Fruit fly (Drosophila melanogaster) whole organism, embryonic: ENCODE data around the gene CG4611.

Source experiments
- Aef1 ChIP-seq: fragments of 200-800 bp; sonication (Bioruptor generic); IDR thresholded peaks from 3 replicates; pipeline ENCODE4 v1.3.6; 2022; ENCODE audit warnings: missing biosample characterization, missing genetic modification characterization
- CG10274 ChIP-seq: fragments of 200-800 bp; sonication (Bioruptor generic); optimal IDR thresholded peaks from 3 replicates; lab custom pipeline; 2017; ENCODE audit warnings: missing biosample characterization, mild to moderate bottlenecking, missing genetic modification characterization
- CG10543 ChIP-seq: fragments of 200-800 bp; sonication (Bioruptor generic); optimal IDR thresholded peaks from 3 replicates; lab custom pipeline; 2017; ENCODE audit warnings: missing biosample characterization, mild to moderate bottlenecking, missing genetic modification characterization, moderate library complexity
- CG10654 ChIP-seq: fragments of 200-800 bp; sonication (Bioruptor generic); optimal IDR thresholded peaks from 2 replicates; lab custom pipeline; 2016; ENCODE audit warnings: missing biosample characterization, missing genetic modification characterization
- CG11504 ChIP-seq: fragments of 200-800 bp; sonication (Bioruptor generic); optimal IDR thresholded peaks from 3 replicates; lab custom pipeline; 2019; ENCODE audit warnings: missing biosample characterization, mild to moderate bottlenecking, missing genetic modification characterization, moderate library complexity
- CG13775 ChIP-seq: fragments of 200-800 bp; sonication (Bioruptor generic); optimal IDR thresholded peaks from 3 replicates; lab custom pipeline; 2017; ENCODE audit warnings: missing biosample characterization, mild to moderate bottlenecking, missing genetic modification characterization
- CG15269 ChIP-seq: fragments of 200-800 bp; sonication (Bioruptor generic); optimal IDR thresholded peaks from 2 replicates; lab custom pipeline; 2018; ENCODE audit warnings: missing biosample characterization, mild to moderate bottlenecking, missing genetic modification characterization, moderate library complexity
- CG17802 ChIP-seq: fragments of 200-800 bp; sonication (Bioruptor generic); optimal IDR thresholded peaks from 2 replicates; lab custom pipeline; 2018; ENCODE audit warnings: missing biosample characterization, mild to moderate bottlenecking, missing genetic modification characterization, moderate library complexity
- CG18262 ChIP-seq: fragments of 200-800 bp; optimal IDR thresholded peaks from 3 replicates; lab custom pipeline; 2019; ENCODE audit warnings: missing biosample characterization, mild to moderate bottlenecking, missing genetic modification characterization, moderate library complexity
- CG31224 ChIP-seq: fragments of 200-800 bp; sonication (Bioruptor generic); IDR thresholded peaks from 2 replicates; pipeline ENCODE4 v1.3.6; 2022; ENCODE audit warnings: missing biosample characterization, missing genetic modification characterization
- CG31365 ChIP-seq: fragments of 200-800 bp; sonication (Bioruptor generic); optimal IDR thresholded peaks from 2 replicates; lab custom pipeline; 2018; ENCODE audit warnings: missing biosample characterization, mild to moderate bottlenecking, missing genetic modification characterization
- CG3281 ChIP-seq: fragments of 200-800 bp; sonication (Bioruptor generic); optimal IDR thresholded peaks from 3 replicates; lab custom pipeline; 2017; ENCODE audit warnings: missing biosample characterization, mild to moderate bottlenecking, missing genetic modification characterization
- CG4360 ChIP-seq: fragments of 200-800 bp; sonication (Bioruptor generic); IDR thresholded peaks from 2 replicates; pipeline ENCODE4 v1.3.6; 2022; ENCODE audit warnings: missing biosample characterization, missing genetic modification characterization
- CG6175 ChIP-seq: fragments of 200-800 bp; sonication (Bioruptor generic); IDR thresholded peaks from 3 replicates; pipeline ENCODE4 v1.3.6; 2022; ENCODE audit warnings: missing biosample characterization, missing genetic modification characterization
- CG7556 ChIP-seq: fragments of 200-800 bp; sonication (Bioruptor generic); optimal IDR thresholded peaks from 2 replicates; lab custom pipeline; 2017; ENCODE audit warnings: missing biosample characterization, mild to moderate bottlenecking, missing genetic modification characterization
- CG8290 ChIP-seq, 3 experiments: fragments of 200-800 bp; sonication (Bioruptor generic); optimal IDR thresholded peaks; 2 replicates each; lab custom pipeline; 2016 to 2019; ENCODE audit warnings: missing biosample characterization in 3 of 3, missing genetic modification characterization in 3 of 3, mild to moderate bottlenecking in 2 of 3, moderate library complexity in 1 of 3
- CG9797 ChIP-seq: fragments of 200-800 bp; sonication (Bioruptor generic); optimal IDR thresholded peaks from 3 replicates; lab custom pipeline; 2018; ENCODE audit warnings: missing biosample characterization, mild to moderate bottlenecking, missing genetic modification characterization
- Hey ChIP-seq: fragments of 200-800 bp; sonication (Bioruptor generic); optimal IDR thresholded peaks from 3 replicates; lab custom pipeline; 2018; ENCODE audit warnings: missing biosample characterization, mild to moderate bottlenecking, missing genetic modification characterization
- HmgZ ChIP-seq: fragments of 200-800 bp; sonication (Bioruptor generic); optimal IDR thresholded peaks from 2 replicates; lab custom pipeline; 2018; ENCODE audit warnings: missing biosample characterization, mild to moderate bottlenecking, missing genetic modification characterization
- Hr51 ChIP-seq, 2 experiments: fragments of 200-800 bp; sonication (Bioruptor generic); optimal IDR thresholded peaks; 2 replicates in 1 of 2; 3 replicates in 1 of 2; lab custom pipeline; 2016 to 2018; ENCODE audit warnings: missing biosample characterization in 2 of 2, missing genetic modification characterization in 2 of 2, mild to moderate bottlenecking in 1 of 2, moderate library complexity in 1 of 2
- Jarid2 ChIP-seq: fragments of 200-800 bp; sonication (Bioruptor generic); optimal IDR thresholded peaks from 3 replicates; lab custom pipeline; 2017; ENCODE audit warnings: mild to moderate bottlenecking, missing biosample characterization, missing genetic modification reagents, missing genetic modification characterization
- Med ChIP-seq: fragments of 200-800 bp; sonication (Bioruptor generic); peaks from one replicate; lab custom pipeline; 2016; ENCODE audit warnings: missing biosample characterization, missing genetic modification characterization, mild to moderate bottlenecking, inconsistent platforms, moderate library complexity
- Neu2 ChIP-seq: fragments of 200-800 bp; sonication (Bioruptor generic); optimal IDR thresholded peaks from 3 replicates; lab custom pipeline; 2016; ENCODE audit warnings: missing biosample characterization, missing genetic modification characterization, borderline replicate concordance
- Opbp ChIP-seq: fragments of 200-800 bp; sonication (Bioruptor generic); IDR thresholded peaks from 3 replicates; pipeline ENCODE4 v1.3.6; 2022; ENCODE audit warnings: missing biosample characterization, missing genetic modification characterization; ENCODE audit not compliant: partially characterized antibody
- Rfx ChIP-seq: fragments of 200-800 bp; sonication (Bioruptor generic); IDR thresholded peaks from 2 replicates; pipeline ENCODE4 v1.3.6; 2022; ENCODE audit warnings: missing biosample characterization, missing genetic modification characterization
- Stat92E ChIP-seq, 3 experiments: fragments of >200 bp in 2 of 3; fragments of 200-800 bp in 1 of 3; sonication (Bioruptor generic) in 1 of 3; optimal IDR thresholded peaks; 2 replicates each; lab custom pipeline; 2017 to 2019; ENCODE audit warnings: missing biosample characterization in 3 of 3, missing genetic modification characterization in 3 of 3, mild to moderate bottlenecking in 1 of 3, moderate library complexity in 1 of 3
- abd-A ChIP-seq: fragments of 200-800 bp; sonication (Bioruptor generic); optimal IDR thresholded peaks from 3 replicates; lab custom pipeline; 2019; ENCODE audit warnings: missing biosample characterization, mild to moderate bottlenecking, missing genetic modification characterization, moderate library complexity
- ara ChIP-seq: fragments of 200-800 bp; sonication (Bioruptor generic); IDR thresholded peaks from 2 replicates; pipeline ENCODE4 v1.3.6; 2022; ENCODE audit warnings: missing biosample characterization, missing genetic modification characterization
- bbx ChIP-seq: fragments of 200-800 bp; sonication (Bioruptor generic); IDR thresholded peaks from 2 replicates; pipeline ENCODE4 v1.3.6; 2022; ENCODE audit warnings: missing biosample characterization, missing genetic modification characterization; ENCODE audit not compliant: partially characterized antibody
- btn ChIP-seq: fragments of 200-800 bp; sonication (Bioruptor generic); optimal IDR thresholded peaks from 2 replicates; lab custom pipeline; 2016; ENCODE audit warnings: missing biosample characterization, missing genetic modification characterization
- cg ChIP-seq: fragments of 200-800 bp; sonication (Bioruptor generic); optimal IDR thresholded peaks from 3 replicates; lab custom pipeline; 2019; ENCODE audit warnings: missing biosample characterization, mild to moderate bottlenecking, missing genetic modification characterization, moderate library complexity
- chinmo ChIP-seq: fragments of 200-800 bp; sonication (Bioruptor generic); IDR thresholded peaks from 4 replicates; pipeline ENCODE4 v1.3.6; 2022; ENCODE audit warnings: missing biosample characterization, missing genetic modification characterization; ENCODE audit not compliant: partially characterized antibody
- crp ChIP-seq, 2 experiments: fragments of 200-800 bp; sonication (Bioruptor generic); optimal IDR thresholded peaks; 2 replicates in 1 of 2; 3 replicates in 1 of 2; lab custom pipeline; 2017; ENCODE audit warnings: missing biosample characterization in 2 of 2, missing genetic modification characterization in 2 of 2, mild to moderate bottlenecking in 1 of 2, moderate library complexity in 1 of 2
- eve ChIP-seq, 2 experiments: fragments of >200 bp; optimal IDR thresholded peaks; 2 replicates each; lab custom pipeline; 2017; ENCODE audit warnings: missing biosample characterization in 2 of 2, missing genetic modification characterization in 2 of 2
- gro ChIP-seq: fragments of 200-800 bp; sonication (Bioruptor generic); optimal IDR thresholded peaks from 2 replicates; lab custom pipeline; 2016; ENCODE audit warnings: missing biosample characterization, missing genetic modification characterization
- ind ChIP-seq: fragments of 200-800 bp; sonication (Bioruptor generic); optimal IDR thresholded peaks from 3 replicates; lab custom pipeline; 2016; ENCODE audit warnings: missing biosample characterization, missing genetic modification characterization
- mirr ChIP-seq: fragments of 200-800 bp; sonication (Bioruptor generic); optimal IDR thresholded peaks from 3 replicates; lab custom pipeline; 2018; ENCODE audit warnings: missing biosample characterization, mild to moderate bottlenecking, missing genetic modification characterization
- nerfin-1 ChIP-seq: fragments of 200-800 bp; sonication (Bioruptor generic); optimal IDR thresholded peaks from 3 replicates; lab custom pipeline; 2019; ENCODE audit warnings: missing biosample characterization, mild to moderate bottlenecking, missing genetic modification characterization, moderate library complexity
- onecut ChIP-seq: fragments of 200-800 bp; sonication (Bioruptor generic); IDR thresholded peaks from 2 replicates; pipeline ENCODE4 v1.3.6; 2022; ENCODE audit warnings: missing biosample characterization, missing genetic modification characterization
- pfk ChIP-seq: fragments of 200-800 bp; sonication (Bioruptor generic); optimal IDR thresholded peaks from 2 replicates; lab custom pipeline; 2018; ENCODE audit warnings: missing biosample characterization, mild to moderate bottlenecking, missing genetic modification characterization, moderate library complexity
- pros ChIP-seq: fragments of 200-800 bp; sonication (Bioruptor generic); optimal IDR thresholded peaks from 3 replicates; lab custom pipeline; 2019; ENCODE audit warnings: missing biosample characterization, mild to moderate bottlenecking, missing genetic modification characterization, moderate library complexity
- psq ChIP-seq: fragments of 200-800 bp; sonication (Bioruptor generic); optimal IDR thresholded peaks from 2 replicates; lab custom pipeline; 2017; ENCODE audit warnings: missing biosample characterization, missing genetic modification characterization
- schlank ChIP-seq: fragments of 200-800 bp; sonication (Bioruptor generic); optimal IDR thresholded peaks from 2 replicates; lab custom pipeline; 2018; ENCODE audit warnings: missing biosample characterization, mild to moderate bottlenecking, missing genetic modification characterization
- scrt ChIP-seq: fragments of 200-800 bp; sonication (Bioruptor generic); optimal IDR thresholded peaks from 2 replicates; lab custom pipeline; 2018; ENCODE audit warnings: missing biosample characterization, mild to moderate bottlenecking, missing genetic modification characterization, moderate library complexity
- sens ChIP-seq: fragments of 200-800 bp; sonication (Bioruptor generic); peaks from one replicate; lab custom pipeline; 2016; ENCODE audit warnings: missing biosample characterization, missing genetic modification characterization
- trh ChIP-seq: fragments of 200-800 bp; sonication (Bioruptor generic); optimal IDR thresholded peaks from 2 replicates; lab custom pipeline; 2016; ENCODE audit warnings: missing biosample characterization, missing genetic modification characterization

The CG4611 gene

DNA sequence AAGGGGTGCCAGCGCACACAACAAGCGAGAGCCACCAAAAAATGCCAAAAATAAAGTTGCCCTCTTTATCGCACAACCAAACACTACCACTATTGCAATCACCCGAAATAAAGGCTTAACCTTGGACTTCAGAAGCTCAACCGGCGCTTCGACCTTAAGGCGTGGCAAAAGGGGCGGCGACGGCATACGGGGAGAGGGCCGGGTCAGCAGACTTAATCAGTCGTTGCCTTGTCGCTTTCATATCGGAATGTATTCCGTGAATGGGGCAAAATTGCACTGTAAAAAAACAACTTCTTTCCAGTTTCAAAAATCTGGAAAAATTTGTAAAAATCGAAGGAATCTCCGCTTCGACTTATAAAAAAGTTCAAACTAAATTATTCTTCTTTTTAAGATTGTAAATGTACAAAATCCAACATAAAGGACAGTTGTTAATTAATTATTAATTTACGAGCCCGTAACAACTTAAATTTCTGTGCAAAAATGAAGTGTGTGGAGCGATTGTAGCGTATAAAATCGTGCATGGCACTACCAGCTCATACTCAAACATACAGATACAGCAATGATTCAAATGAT lies 46.9 kb downstream of the CG4611 start (continued):
- no peak for TF ChIP-seq CG13775 (GFP tag; lab: Kevin White, UChicago)
- peak; percentile 6 for TF ChIP-seq ind (GFP tag; lab: Kevin White, UChicago)
- TF ChIP-seq CG31224 (GFP tag; lab: Robert Waterston, UW) = no peak
- TF ChIP-seq CG7556 (GFP tag; lab: Kevin White, UChicago) = no peak
- peak; percentile 32 for TF ChIP-seq nerfin-1 (tag; lab: Kevin White, UChicago)
- peak; percentile 52 for TF ChIP-seq Rfx (GFP tag; lab: Robert Waterston, UW)
- TF ChIP-seq trh (GFP tag; lab: Kevin White, UChicago) = no peak
- no peak for TF ChIP-seq CG3281 (GFP tag; lab: Kevin White, UChicago)
- TF ChIP-seq CG10543 (GFP tag; lab: Kevin White, UChicago) = no peak
- no peak for TF ChIP-seq ara
- no peak for TF ChIP-seq CG15269 (tag; lab: Kevin White, UChicago)
- no peak for TF ChIP-seq CG10654
- no peak for TF ChIP-seq CG17802 (tag; lab: Kevin White, UChicago)
- no peak for TF ChIP-seq schlank
- TF ChIP-seq HmgZ (tag; lab: Kevin White, UChicago) = no peak
- TF ChIP-seq Hr51 (GFP tag; optimal IDR thresholded peaks at IDR 0.05; lab: Kevin White, UChicago) = peak in 1 of 2 experiments; percentile 8
- TF ChIP-seq Aef1 = no peak
- TF ChIP-seq CG9797 (GFP tag; lab: Kevin White, UChicago) = no peak
- no peak for TF ChIP-seq btn
- no peak for TF ChIP-seq onecut (GFP tag; lab: Robert Waterston, UW)

DNA sequence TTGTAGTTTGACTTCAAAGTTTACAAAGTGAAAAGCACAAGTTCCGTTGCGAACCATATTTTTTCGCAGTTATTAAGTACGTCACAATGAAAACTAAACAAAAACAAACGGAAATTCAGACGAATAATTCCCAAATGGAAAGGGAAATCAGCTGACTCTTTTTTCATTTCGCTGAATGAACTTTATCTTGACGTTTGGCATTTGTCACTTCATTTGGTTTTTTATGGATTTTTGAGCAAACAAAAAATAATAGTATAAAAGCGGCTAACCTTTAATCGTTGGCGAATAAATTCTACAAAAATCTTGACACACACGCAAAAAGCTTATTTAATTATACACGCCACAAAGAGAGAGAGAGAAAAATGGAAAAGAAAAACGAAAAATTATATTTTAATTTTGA lies 47.5 kb downstream of the CG4611 start:
- TF ChIP-seq cg (GFP tag; lab: Kevin White, UChicago) = no peak
- TF ChIP-seq chinmo (GFP tag; lab: Robert Waterston, UW) = 0 out of 4 replicates have a peak, but pooled peaks have one; percentile 2
- peak in 1 of 2 experiments; percentile 19 for TF ChIP-seq eve (GFP tag; optimal IDR thresholded peaks at IDR 0.05; lab: Kevin White, UChicago)
- no peak for TF ChIP-seq CG18262 (tag; lab: Kevin White, UChicago)
- TF ChIP-seq, all 482 proteins: peak for 2

DNA sequence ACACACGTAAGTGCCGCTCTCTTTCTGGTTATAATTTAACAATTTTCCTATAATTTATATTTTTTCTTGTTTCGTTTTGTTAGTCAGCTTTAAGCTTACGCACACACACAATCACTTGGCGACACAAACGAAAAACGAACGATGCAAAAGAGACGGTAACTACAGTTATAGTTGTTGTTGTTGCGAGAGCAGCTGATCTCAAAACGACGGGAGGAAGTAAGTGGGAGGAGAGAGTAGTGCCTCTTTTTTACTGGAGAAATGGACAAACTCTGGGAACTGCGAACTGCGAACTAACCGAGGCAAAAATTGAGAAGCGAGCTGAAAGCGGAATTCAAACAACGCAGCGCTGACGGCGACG lies 48.3 kb downstream of the CG4611 start:
- TF ChIP-seq scrt (GFP tag; lab: Kevin White, UChicago) (no peak), Opbp (GFP tag; lab: Robert Waterston, UW) (no peak), CG6175 (GFP tag; lab: Robert Waterston, UW) (no peak), pfk (GFP tag; lab: Kevin White, UChicago) (no peak), chinmo (GFP tag; lab: Robert Waterston, UW) (peak; percentile 77; the same call in 2 of the 4 replicates), crp (GFP tag; optimal IDR thresholded peaks at IDR 0.05; lab: Kevin White, UChicago) (peak in 1 of 2 experiments; percentile 49), abd-A (tag; lab: Kevin White, UChicago) (peak; percentile 12), CG11504 (tag; lab: Kevin White, UChicago) (no peak), Med (GFP tag; lab: Kevin White, UChicago) (peak; percentile 69), CG31365 (tag; lab: Kevin White, UChicago) (peak; percentile 4), sens (GFP tag; lab: Kevin White, UChicago) (peak; percentile 76), Hey (tag; lab: Kevin White, UChicago) (no peak), CG4360 (GFP tag; lab: Robert Waterston, UW) (peak; percentile 75), Jarid2 (peak; percentile 77), CG8290 (GFP tag; optimal IDR thresholded peaks at IDR 0.05; lab: Kevin White, UChicago) (no peak), CG8290 (tag; optimal IDR thresholded peaks at IDR 0.05; lab: Kevin White, UChicago) (peak in 1 of 2 experiments; percentile 25), gro (GFP tag; lab: Kevin White, UChicago) (no peak), CG10274 (GFP tag; lab: Kevin White, UChicago) (no peak), Stat92E (GFP tag; optimal IDR thresholded peaks at IDR 0.05; lab: Kevin White, UChicago) (peak in 1 of 3 experiments; percentile 8), mirr (GFP tag; lab: Kevin White, UChicago) (no peak), Neu2 (no peak), ara (no peak), bbx (no peak), pros (GFP tag; lab: Kevin White, UChicago) (no peak), psq (GFP tag; lab: Kevin White, UChicago) (peak; percentile 55)
